Worm (Caenorhabditis elegans): ENCODE results near the gene glb-13.

glb-13 gene

DNA sequence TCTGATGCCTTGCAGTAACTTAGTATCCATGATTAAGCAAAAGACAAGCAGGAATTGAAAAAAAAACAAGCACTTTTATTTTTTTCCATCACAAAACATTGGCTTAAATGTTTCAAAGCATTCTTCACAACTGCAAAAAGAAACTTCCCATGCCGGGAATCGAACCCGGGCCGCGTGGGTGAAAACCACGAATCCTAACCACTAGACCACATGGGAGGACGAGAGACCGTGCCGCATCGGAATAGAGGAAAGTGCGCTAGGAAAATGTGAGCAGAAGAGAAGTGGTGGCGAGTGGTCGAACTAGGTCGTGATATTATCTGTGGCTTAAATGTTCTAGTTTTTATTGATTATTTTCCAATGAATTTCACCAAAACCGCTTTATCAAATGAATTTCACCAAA, 10.7 kb downstream of the glb-13 start (continued):
- TF ChIP-seq unc-42 (tag; optimal IDR thresholded peaks at IDR 0.05) (no peak), fkh-10 (GFP tag; optimal IDR thresholded peaks at IDR 0.05) (peak; percentile 56), pqm-1 (tag; optimal IDR thresholded peaks at IDR 0.05) (no peak), nhr-232 (tag; optimal IDR thresholded peaks at IDR 0.05) (peak; percentile 43), npax-4 (tag; optimal IDR thresholded peaks at IDR 0.05) (peak; percentile 15), ceh-18 (tag; optimal IDR thresholded peaks at IDR 0.05) (peak; percentile 56), ceh-48 (tag; optimal IDR thresholded peaks at IDR 0.05) (peak; percentile 27), ceh-34 (tag; optimal IDR thresholded peaks at IDR 0.05) (peak; percentile 38), hlh-6 (tag; optimal IDR thresholded peaks at IDR 0.05) (peak; percentile 61), nfya-1 (tag; optimal IDR thresholded peaks at IDR 0.05) (peak; percentile 38), pha-4 (tag; optimal IDR thresholded peaks at IDR 0.05) (no peak), tbx-7 (tag; optimal IDR thresholded peaks at IDR 0.05) (no peak), elt-4 (tag; optimal IDR thresholded peaks at IDR 0.05) (no peak), ref-2 (tag; optimal IDR thresholded peaks at IDR 0.05) (peak; percentile 21), T23F11.4 (GFP tag; optimal IDR thresholded peaks at IDR 0.05) (peak; percentile 32), K09A11.1 (tag; optimal IDR thresholded peaks at IDR 0.05; ENCODE audit: insufficient read depth) (no peak), tbx-2 (tag; optimal IDR thresholded peaks at IDR 0.05) (peak; percentile 44), ceh-2 (tag; optimal IDR thresholded peaks at IDR 0.05) (peak; percentile 19), C08G9.2 (tag; optimal IDR thresholded peaks at IDR 0.05) (peak; percentile 53), ceh-19 (GFP tag; optimal IDR thresholded peaks at IDR 0.05) (peak; percentile 32), zip-5 (tag; optimal IDR thresholded peaks at IDR 0.05) (no peak), madf-2 (tag; optimal IDR thresholded peaks at IDR 0.05) (no peak), Y22D7AL.16 (tag; optimal IDR thresholded peaks at IDR 0.05) (peak; percentile 29), F13H6.1 (tag; optimal IDR thresholded peaks at IDR 0.05) (no peak), hlh-30 (tag; optimal IDR thresholded peaks at IDR 0.05; ENCODE audit: insufficient read depth) (peak; percentile 36), ceh-45 (GFP tag; IDR thresholded peaks at IDR 0.05) (no peak), pha-2 (tag; optimal IDR thresholded peaks at IDR 0.05) (no peak), ttx-3 (tag; optimal IDR thresholded peaks at IDR 0.05) (peak; percentile 57), eyg-1 (tag; optimal IDR thresholded peaks at IDR 0.05) (no peak), odd-2 (tag; optimal IDR thresholded peaks at IDR 0.05) (no peak), sox-4 (tag; optimal IDR thresholded peaks at IDR 0.05) (peak; percentile 40), ceh-14 (tag; optimal IDR thresholded peaks at IDR 0.05) (no peak), ets-4 (tag; optimal IDR thresholded peaks at IDR 0.05) (no peak), rnt-1 (tag; optimal IDR thresholded peaks at IDR 0.05) (peak; percentile 53), ama-1 (optimal IDR thresholded peaks at IDR 0.05) (no peak), pros-1 (tag; optimal IDR thresholded peaks at IDR 0.05) (no peak), sox-2 (GFP tag; IDR thresholded peaks at IDR 0.05) (peak; percentile 33; the same call in 1 of the 2 replicates), syd-9 (tag; optimal IDR thresholded peaks at IDR 0.05) (peak; percentile 65), lim-6 (tag; optimal IDR thresholded peaks at IDR 0.05) (no peak), dmd-4 (tag; optimal IDR thresholded peaks at IDR 0.05; ENCODE audit: borderline replicate concordance) (no peak), hlh-13 (GFP tag; optimal IDR thresholded peaks at IDR 0.05) (no peak)

DNA sequence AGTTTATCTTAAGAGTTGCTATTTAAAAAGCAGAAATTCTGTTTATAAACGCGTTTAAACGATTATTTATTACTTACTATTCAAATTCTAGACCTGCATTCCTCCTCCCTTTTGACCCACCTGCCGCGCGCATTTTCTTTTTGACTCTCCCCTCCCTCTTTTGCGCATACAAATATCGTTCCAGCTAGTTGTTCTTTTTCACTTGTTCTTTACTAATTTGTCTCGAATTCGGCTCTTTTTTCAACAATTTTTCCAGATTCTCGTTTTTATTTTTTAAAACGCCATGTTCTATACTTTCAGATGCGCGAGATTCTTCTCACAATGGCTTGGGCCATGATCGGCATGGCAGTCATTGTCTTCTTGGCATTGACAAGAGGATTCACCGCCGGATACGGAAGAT, 12.8 kb downstream of the glb-13 start, which contains the start of gene F19H6.4:
F19H6.4 (plus strand) TSS at position 301 of the 400 bp plus-strand sequence.
- no peak for TF ChIP-seq madf-2 (tag; optimal IDR thresholded peaks at IDR 0.05)
- no peak for TF ChIP-seq pat-9 (tag; optimal IDR thresholded peaks at IDR 0.05)
- no peak for TF ChIP-seq ceh-48 (tag; optimal IDR thresholded peaks at IDR 0.05)
- TF ChIP-seq Y22D7AL.16 (tag; optimal IDR thresholded peaks at IDR 0.05): no peak
- no peak for TF ChIP-seq elt-4 (tag; optimal IDR thresholded peaks at IDR 0.05)
- no peak for TF ChIP-seq fkh-10 (GFP tag; optimal IDR thresholded peaks at IDR 0.05)
- no peak for TF ChIP-seq ceh-24 (tag; optimal IDR thresholded peaks at IDR 0.05)
- no peak for TF ChIP-seq hlh-15 (tag; optimal IDR thresholded peaks at IDR 0.05)
- no peak for TF ChIP-seq ceh-6 (GFP tag; optimal IDR thresholded peaks at IDR 0.05)
- TF ChIP-seq pha-2 (tag; optimal IDR thresholded peaks at IDR 0.05): no peak
